Worm (Caenorhabditis elegans) whole organism, L1 larva: ENCODE results near the gene nhr-142.

Experiments used
- F16B12.6 ChIP-seq: fragments of 150-350 bp; optimal IDR thresholded peaks from 2 replicates; lab custom pipeline; 2014; ENCODE audit warnings: missing biosample characterization, missing genetic modification characterization
- Y116A8C.19 ChIP-seq: sonication (generic microtip); optimal IDR thresholded peaks from 2 replicates; lab custom pipeline; 2016; ENCODE audit warnings: missing compliant biosample characterization, missing genetic modification characterization, borderline replicate concordance
- aha-1 ChIP-seq: fragments of 150-350 bp; optimal IDR thresholded peaks from 2 replicates; lab custom pipeline; 2014; ENCODE audit warnings: missing biosample characterization, missing genetic modification characterization
- alr-1 ChIP-seq: fragments of 200-800 bp; sonication (Bioruptor generic); optimal IDR thresholded peaks from 2 replicates; lab custom pipeline; 2018; ENCODE audit warnings: borderline replicate concordance, mild to moderate bottlenecking, missing genetic modification characterization, missing compliant biosample characterization
- ceh-63 ChIP-seq: fragments of 200-800 bp; sonication (Bioruptor generic); optimal IDR thresholded peaks from 2 replicates; lab custom pipeline; 2018; ENCODE audit warnings: mild to moderate bottlenecking, missing genetic modification characterization, missing compliant biosample characterization
- ceh-82 ChIP-seq, 3 experiments: fragments of 150-350 bp in 1 of 3; sonication (generic microtip) in 2 of 3; optimal IDR thresholded peaks; 2 replicates each; lab custom pipeline; 2014 to 2017; ENCODE audit warnings: missing biosample characterization in 3 of 3, missing genetic modification characterization in 3 of 3
- ceh-90 ChIP-seq: sonication (generic microtip); optimal IDR thresholded peaks from 2 replicates; lab custom pipeline; 2016; ENCODE audit warnings: missing genetic modification characterization, missing compliant biosample characterization
- dpl-1 ChIP-seq, 3 experiments: fragments of 150-350 bp in 2 of 3; sonication (generic microtip) in 1 of 3; optimal IDR thresholded peaks; 2 replicates each; lab custom pipeline; 2014 to 2017; ENCODE audit warnings: missing biosample characterization in 3 of 3, missing genetic modification characterization in 3 of 3, missing genetic modification reagents in 3 of 3
- efl-1 ChIP-seq, 4 experiments: fragments of 150-350 bp; optimal IDR thresholded peaks in 3 of 4; peaks in 1 of 4; 1 replicate in 1 of 4; 2 replicates in 3 of 4; lab custom pipeline; 2014; ENCODE audit warnings: missing biosample characterization in 2 of 4, missing genetic modification characterization in 2 of 4, missing genetic modification reagents in 2 of 4
- efl-3 ChIP-seq: fragments of 200-800 bp; sonication (Bioruptor generic); optimal IDR thresholded peaks from 2 replicates; lab custom pipeline; 2018; ENCODE audit warnings: mild to moderate bottlenecking, missing genetic modification characterization, missing compliant biosample characterization
- egl-13 ChIP-seq: sonication (generic microtip); optimal IDR thresholded peaks from 2 replicates; lab custom pipeline; 2016; ENCODE audit warnings: missing genotype, missing genetic modification reagents, missing genetic modification characterization, missing compliant biosample characterization
- elt-2 ChIP-seq: sonication (generic microtip); optimal IDR thresholded peaks from 2 replicates; lab custom pipeline; 2016; ENCODE audit warnings: missing genetic modification characterization, mild to moderate bottlenecking, inconsistent platforms, missing compliant biosample characterization, missing genetic modification reagents
- elt-3 ChIP-seq, 6 experiments: fragments of 150-350 bp in 1 of 6; sonication (generic microtip); optimal IDR thresholded peaks; 2 replicates each; lab custom pipeline; 2017 to 2018; ENCODE audit warnings: missing biosample characterization in 6 of 6, missing genetic modification characterization in 6 of 6, inconsistent platforms in 1 of 6
- ets-5 ChIP-seq: fragments of 200-800 bp; sonication (Bioruptor generic); IDR thresholded peaks from 2 replicates; pipeline ENCODE4 v1.3.6; 2022; ENCODE audit warnings: missing genetic modification characterization, missing compliant biosample characterization
- fkh-10 ChIP-seq: sonication (generic microtip); optimal IDR thresholded peaks from 2 replicates; lab custom pipeline; 2017; ENCODE audit warnings: missing biosample characterization, missing genetic modification reagents, missing genetic modification characterization
- fkh-8 ChIP-seq: sonication (generic microtip); optimal IDR thresholded peaks from 2 replicates; lab custom pipeline; 2016; ENCODE audit warnings: mild to moderate bottlenecking, missing genetic modification characterization, missing compliant biosample characterization
- hlh-17 ChIP-seq: fragments of 200-800 bp; sonication (Bioruptor generic); optimal IDR thresholded peaks from 2 replicates; lab custom pipeline; 2018; ENCODE audit warnings: missing genetic modification characterization, mild to moderate bottlenecking, missing compliant biosample characterization, moderate library complexity, borderline replicate concordance
- irx-1 ChIP-seq: sonication (generic microtip); optimal IDR thresholded peaks from 2 replicates; lab custom pipeline; 2016; ENCODE audit warnings: missing genetic modification characterization, missing compliant biosample characterization
- isw-1 ChIP-seq: fragments of 200-800 bp; sonication (Bioruptor generic); IDR thresholded peaks from 2 replicates; pipeline ENCODE4 v1.3.6; 2022; ENCODE audit warnings: missing genetic modification characterization, missing compliant biosample characterization
- lin-14 ChIP-seq: fragments of 200-800 bp; sonication (Bioruptor generic); optimal IDR thresholded peaks from 2 replicates; lab custom pipeline; 2018; ENCODE audit warnings: mild to moderate bottlenecking, missing genetic modification characterization, moderate library complexity, missing compliant biosample characterization
- lin-15B ChIP-seq: fragments of 150-350 bp; sonication (generic microtip); optimal IDR thresholded peaks from 3 replicates; lab custom pipeline; 2014; ENCODE audit warnings: missing biosample characterization, missing genetic modification characterization
- lin-35 ChIP-seq, 2 experiments: fragments of 150-350 bp; optimal IDR thresholded peaks; 2 replicates each; lab custom pipeline; 2014; ENCODE audit warnings: missing biosample characterization in 2 of 2, missing genetic modification characterization in 2 of 2, missing genetic modification reagents in 2 of 2
- lir-3 ChIP-seq: sonication (generic microtip); optimal IDR thresholded peaks from 2 replicates; lab custom pipeline; 2016; ENCODE audit warnings: mild to moderate bottlenecking, missing genetic modification characterization, moderate library complexity, missing compliant biosample characterization; ENCODE audit not compliant: poor library complexity
- mab-9 ChIP-seq: fragments of 200-800 bp; sonication (Bioruptor generic); IDR thresholded peaks from 2 replicates; pipeline ENCODE4 v1.3.6; 2022; ENCODE audit warnings: missing genetic modification reagents, missing genetic modification characterization, missing compliant biosample characterization
- mdl-1 ChIP-seq, 2 experiments: fragments of 150-350 bp; optimal IDR thresholded peaks; 2 replicates each; lab custom pipeline; 2014 to 2017; ENCODE audit warnings: missing biosample characterization in 2 of 2, missing genetic modification characterization in 2 of 2, inconsistent platforms in 1 of 2
- mep-1 ChIP-seq: fragments of 150-350 bp; optimal IDR thresholded peaks from 2 replicates; lab custom pipeline; 2014; ENCODE audit warnings: missing biosample characterization, missing genetic modification characterization
- nhr-11 ChIP-seq: fragments of 150-350 bp; optimal IDR thresholded peaks from 2 replicates; lab custom pipeline; 2014; ENCODE audit warnings: missing biosample characterization, missing genetic modification characterization
- nhr-12 ChIP-seq: sonication (generic microtip); optimal IDR thresholded peaks from 2 replicates; lab custom pipeline; 2017; ENCODE audit warnings: missing biosample characterization, missing genetic modification characterization
- nhr-19 ChIP-seq: fragments of 200-800 bp; sonication (Bioruptor generic); conservative IDR thresholded peaks from 2 replicates; pipeline ENCODE4 v1.3.6; 2022; ENCODE audit warnings: missing genetic modification characterization, missing compliant biosample characterization
- nhr-237 ChIP-seq: fragments of 150-350 bp; optimal IDR thresholded peaks from 2 replicates; lab custom pipeline; 2014; ENCODE audit warnings: missing biosample characterization, missing genetic modification characterization
- nhr-28 ChIP-seq: fragments of 150-350 bp; optimal IDR thresholded peaks from 2 replicates; lab custom pipeline; 2014; ENCODE audit warnings: missing biosample characterization, missing genetic modification characterization
- nhr-76 ChIP-seq: sonication (generic microtip); optimal IDR thresholded peaks from 2 replicates; lab custom pipeline; 2017; ENCODE audit warnings: missing biosample characterization, missing genetic modification characterization
- nhr-77 ChIP-seq: fragments of 150-350 bp; optimal IDR thresholded peaks from 2 replicates; lab custom pipeline; 2014; ENCODE audit warnings: missing biosample characterization, missing genetic modification characterization
- nhr-84 ChIP-seq: sonication (generic microtip); optimal IDR thresholded peaks from 2 replicates; lab custom pipeline; 2017; ENCODE audit warnings: missing biosample characterization, missing genetic modification characterization
- nhr-85 ChIP-seq: sonication (generic microtip); peaks from one replicate; lab custom pipeline; 2016; ENCODE audit warnings: missing genetic modification characterization, inconsistent platforms, missing compliant biosample characterization
- pag-3 ChIP-seq: sonication (generic microtip); optimal IDR thresholded peaks from 2 replicates; lab custom pipeline; 2017; ENCODE audit warnings: missing genetic modification characterization, mild to moderate bottlenecking, missing compliant biosample characterization, antibody characterized with exemption, borderline replicate concordance; ENCODE audit not compliant: insufficient read depth
- snu-23 ChIP-seq: sonication (generic microtip); optimal IDR thresholded peaks from 2 replicates; lab custom pipeline; 2016; ENCODE audit warnings: missing genetic modification characterization, missing compliant biosample characterization
- sox-4 ChIP-seq: sonication (generic microtip); optimal IDR thresholded peaks from 2 replicates; lab custom pipeline; 2016; ENCODE audit warnings: missing genetic modification characterization, missing compliant biosample characterization
- sptf-1 ChIP-seq: fragments of 150-350 bp; optimal IDR thresholded peaks from 2 replicates; lab custom pipeline; 2014; ENCODE audit warnings: missing biosample characterization, missing genetic modification characterization
- sup-37 ChIP-seq: fragments of 200-800 bp; sonication (Bioruptor generic); optimal IDR thresholded peaks from 2 replicates; lab custom pipeline; 2018; ENCODE audit warnings: mild to moderate bottlenecking, missing genetic modification characterization, missing compliant biosample characterization
- tlp-1 ChIP-seq: fragments of 150-350 bp; optimal IDR thresholded peaks from 2 replicates; lab custom pipeline; 2014; ENCODE audit warnings: missing biosample characterization, missing genetic modification characterization
- unc-130 ChIP-seq: fragments of 150-350 bp; optimal IDR thresholded peaks from 2 replicates; lab custom pipeline; 2017; ENCODE audit warnings: missing biosample characterization, missing genetic modification characterization, inconsistent platforms
- unc-30 ChIP-seq: sonication (generic microtip); optimal IDR thresholded peaks from 2 replicates; lab custom pipeline; 2017; ENCODE audit warnings: missing biosample characterization, missing genetic modification characterization
- unc-62 ChIP-seq: fragments of 150-350 bp; optimal IDR thresholded peaks from 2 replicates; lab custom pipeline; 2014; ENCODE audit warnings: missing biosample characterization, missing genetic modification reagents, missing genetic modification characterization
- unc-98 ChIP-seq: fragments of 200-800 bp; sonication (Bioruptor generic); IDR thresholded peaks from 2 replicates; pipeline ENCODE4 v1.3.6; 2022; ENCODE audit warnings: missing genetic modification characterization, missing compliant biosample characterization
- xbp-1 ChIP-seq: sonication (generic microtip); optimal IDR thresholded peaks from 2 replicates; lab custom pipeline; 2016; ENCODE audit warnings: missing genetic modification characterization, missing compliant biosample characterization
- zip-4 ChIP-seq: fragments of 200-800 bp; sonication (Bioruptor generic); optimal IDR thresholded peaks from 2 replicates; lab custom pipeline; 2018; ENCODE audit warnings: mild to moderate bottlenecking, missing genetic modification characterization, moderate library complexity, missing compliant biosample characterization
- ztf-4 ChIP-seq: fragments of 150-350 bp; optimal IDR thresholded peaks from 2 replicates; lab custom pipeline; 2014; ENCODE audit warnings: missing biosample characterization, missing genetic modification characterization

nhr-142 gene

ce11 chrV:5790497-5791280 is at the start of gene nhr-142, which contains the start of gene F44E7.9 (continued):
- TF ChIP-seq unc-30 (tag; lab: Kevin White, UChicago): no peak
- TF ChIP-seq hlh-17: no peak
- TF ChIP-seq mdl-1 (tag; optimal IDR thresholded peaks at IDR 0.05; lab: Kevin White, UChicago): peak in 1 of 2 experiments; percentile 55
- peak; percentile 77 for TF ChIP-seq fkh-10 (GFP tag; lab: Kevin White, UChicago)
- TF ChIP-seq unc-130: peak; percentile 50
- TF ChIP-seq efl-1 (optimal IDR thresholded peaks at IDR 0.05; lab: Kevin White, UChicago): peak; percentile 85 to 88
- peak; percentile 76 to 98 for TF ChIP-seq efl-1 (GFP tag; optimal IDR thresholded peaks at IDR 0.05 in 1 of 2; lab: Kevin White, UChicago)
- TF ChIP-seq mep-1 (tag; lab: Kevin White, UChicago): peak; percentile 91
- TF ChIP-seq mab-9: peak; percentile 55; the same call in 1 of the 2 replicates
- TF ChIP-seq ceh-82 (tag; optimal IDR thresholded peaks at IDR 0.05; lab: Kevin White, UChicago): peak; percentile 89 to 90 (median 90)
- no peak for TF ChIP-seq nhr-84
- TF ChIP-seq ztf-4 (tag; lab: Kevin White, UChicago): peak; percentile 49
- no peak for TF ChIP-seq ceh-90
- TF ChIP-seq efl-3: no peak
- TF ChIP-seq nhr-77 (tag; lab: Kevin White, UChicago): peak; percentile 71
- TF ChIP-seq isw-1: peak; percentile 73
- TF ChIP-seq zip-4: peak; percentile 38
- no peak for TF ChIP-seq unc-62 (GFP tag; lab: Kevin White, UChicago)
- no peak for TF ChIP-seq nhr-76 (tag; lab: Kevin White, UChicago)
- no peak for TF ChIP-seq unc-98 (GFP tag; lab: Robert Waterston, UW)
- TF ChIP-seq Y116A8C.19: no peak
- TF ChIP-seq sup-37: peak; percentile 40
- TF ChIP-seq elt-2 (tag; lab: Kevin White, UChicago): peak; percentile 42
- TF ChIP-seq nhr-12: no peak
- peak; percentile 87 for TF ChIP-seq fkh-8 (tag; lab: Kevin White, UChicago)
- TF ChIP-seq F16B12.6 (tag; lab: Kevin White, UChicago): peak; percentile 60
- peak; percentile 87 for TF ChIP-seq nhr-19 (GFP tag; lab: Robert Waterston, UW)
- peak; percentile 87 for TF ChIP-seq xbp-1 (tag; lab: Kevin White, UChicago)
- TF ChIP-seq elt-3 (tag; optimal IDR thresholded peaks at IDR 0.05; lab: Kevin White, UChicago): peak in 2 of 6 experiments; percentile 42 to 78
- TF ChIP-seq lin-15B (tag; lab: Kevin White, UChicago): peak; percentile 76
- TF ChIP-seq nhr-237: peak; percentile 64
- peak; percentile 52 for TF ChIP-seq sox-4
- peak; percentile 83 for TF ChIP-seq irx-1 (tag; lab: Kevin White, UChicago)
- peak; percentile 42 for TF ChIP-seq nhr-11 (tag; lab: Kevin White, UChicago)

- TF ChIP-seq nhr-19 (GFP tag; lab: Robert Waterston, UW): no peak
- TF ChIP-seq sptf-1 (tag; lab: Kevin White, UChicago): no peak
- TF ChIP-seq lin-14 (GFP tag; lab: Kevin White, UChicago): no peak
- no peak for TF ChIP-seq egl-13 (tag; lab: Kevin White, UChicago)
- peak; percentile 1 for TF ChIP-seq sup-37
- no peak for TF ChIP-seq pag-3
- TF ChIP-seq ets-5 (GFP tag; lab: Robert Waterston, UW): no peak
- no peak for TF ChIP-seq ceh-63 (GFP tag; lab: Kevin White, UChicago)
- no peak for TF ChIP-seq alr-1
- no peak for TF ChIP-seq dpl-1 (GFP tag; optimal IDR thresholded peaks at IDR 0.05; lab: Kevin White, UChicago)
- no peak for TF ChIP-seq mep-1 (tag; lab: Kevin White, UChicago)
- peak; percentile 32 for TF ChIP-seq nhr-85 (tag; lab: Kevin White, UChicago)
- TF ChIP-seq lin-35 (GFP tag; optimal IDR thresholded peaks at IDR 0.05; lab: Kevin White, UChicago): peak in 1 of 2 experiments; percentile 24
- no peak for TF ChIP-seq tlp-1 (tag; lab: Kevin White, UChicago)
- TF ChIP-seq aha-1 (tag; lab: Kevin White, UChicago): no peak
- TF ChIP-seq snu-23: peak; percentile 17
- peak; percentile 24 for TF ChIP-seq lir-3
- TF ChIP-seq ztf-4 (tag; lab: Kevin White, UChicago): peak; percentile 82
- no peak for TF ChIP-seq mdl-1 (tag; optimal IDR thresholded peaks at IDR 0.05; lab: Kevin White, UChicago)
- no peak for TF ChIP-seq nhr-28
- no peak for TF ChIP-seq nhr-77 (tag; lab: Kevin White, UChicago)
- TF ChIP-seq hlh-17: no peak
Measured at ce11 chrV:5838576-5839366, 48.4 kb upstream of the nhr-142 start, which contains the start of gene F26F12.2. TSS of gene F26F12.2 (minus strand) at chrV:5838613.
